Worm (Caenorhabditis elegans): ENCODE results near the gene F13H8.2.

DNA sequence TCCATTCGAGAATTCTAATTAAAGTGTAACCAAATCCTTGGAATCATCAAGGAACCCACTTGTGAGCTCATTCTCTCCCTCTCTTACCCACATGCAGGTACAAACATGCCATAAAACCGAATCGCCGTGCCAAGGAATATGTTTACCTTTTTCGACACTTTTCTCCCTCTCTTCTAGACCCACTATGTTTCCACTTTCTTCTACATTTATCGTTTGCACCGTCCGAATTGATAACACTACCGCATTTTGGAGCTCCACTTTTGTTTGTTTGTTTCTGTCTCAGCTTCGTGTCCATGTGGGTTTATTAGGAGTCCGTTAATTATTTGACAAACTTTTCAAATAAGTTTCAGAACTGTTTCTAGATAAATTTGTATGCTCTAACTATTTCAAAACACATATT is 11.7 kb downstream of the F13H8.2 start:
- TF ChIP-seq fax-1 (tag; optimal IDR thresholded peaks at IDR 0.05) = no peak
- TF ChIP-seq ahr-1 (tag; optimal IDR thresholded peaks at IDR 0.05) = no peak
- TF ChIP-seq hlh-30 (tag; optimal IDR thresholded peaks at IDR 0.05; ENCODE audit: insufficient read depth) = no peak
- no peak for TF ChIP-seq nhr-11 (tag; optimal IDR thresholded peaks at IDR 0.05)
- no peak for TF ChIP-seq elt-2 (tag; optimal IDR thresholded peaks at IDR 0.05)
- no peak for TF ChIP-seq C08G9.2 (tag; optimal IDR thresholded peaks at IDR 0.05)
- no peak for TF ChIP-seq ceh-22 (tag; optimal IDR thresholded peaks at IDR 0.05)
- no peak for TF ChIP-seq F13H6.1 (tag; optimal IDR thresholded peaks at IDR 0.05)
- no peak for TF ChIP-seq fkh-10 (GFP tag; optimal IDR thresholded peaks at IDR 0.05)
- no peak for TF ChIP-seq ref-2 (tag; optimal IDR thresholded peaks at IDR 0.05)
- TF ChIP-seq ama-1 (optimal IDR thresholded peaks at IDR 0.05) = no peak
- no peak for TF ChIP-seq unc-3 (GFP tag; conservative IDR thresholded peaks at IDR 0.05)
- TF ChIP-seq unc-3 (tag; optimal IDR thresholded peaks at IDR 0.05) = no peak
